Worm (Caenorhabditis elegans) whole organism, early embryonic: ENCODE results near the gene srg-66.

Experiments used
- aly-1 ChIP-seq: sonication (generic microtip); optimal IDR thresholded peaks from 2 replicates; lab custom pipeline; 2016; ENCODE audit warnings: missing genetic modification characterization, missing compliant biosample characterization
- ama-1 ChIP-seq: fragments of 150-350 bp; optimal IDR thresholded peaks from 2 replicates; lab custom pipeline; 2014
- ceh-36 ChIP-seq: sonication (generic microtip); optimal IDR thresholded peaks from 2 replicates; lab custom pipeline; 2016; ENCODE audit warnings: missing genetic modification characterization, inconsistent platforms, missing compliant biosample characterization
- ets-7 ChIP-seq: sonication (generic microtip); optimal IDR thresholded peaks from 2 replicates; lab custom pipeline; 2016; ENCODE audit warnings: missing genotype, missing genetic modification characterization, missing compliant biosample characterization
- flt-1 ChIP-seq: fragments of 200-800 bp; sonication (Bioruptor generic); IDR thresholded peaks from 2 replicates; pipeline ENCODE4 v1.3.6; 2022; ENCODE audit warnings: missing genetic modification characterization, missing compliant biosample characterization
- hmg-4 ChIP-seq: fragments of 200-800 bp; sonication (Bioruptor generic); optimal IDR thresholded peaks from 2 replicates; lab custom pipeline; 2018; ENCODE audit warnings: mild to moderate bottlenecking, missing genetic modification characterization, missing compliant biosample characterization
- pes-1 ChIP-seq: fragments of 200-800 bp; sonication (Bioruptor generic); IDR thresholded peaks from 2 replicates; pipeline ENCODE4 v1.3.6; 2022; ENCODE audit warnings: missing genetic modification reagents, missing genetic modification characterization, missing compliant biosample characterization
- scrt-1 ChIP-seq: fragments of 200-800 bp; sonication (Bioruptor generic); IDR thresholded peaks from 2 replicates; pipeline ENCODE4 v1.3.6; 2022; ENCODE audit warnings: missing genetic modification characterization, missing compliant biosample characterization
- sea-1 ChIP-seq: fragments of 200-800 bp; sonication (Bioruptor generic); conservative IDR thresholded peaks from 2 replicates; pipeline ENCODE4 v1.3.6; 2022; ENCODE audit warnings: missing genetic modification characterization, missing compliant biosample characterization
- tbx-11 ChIP-seq: fragments of 200-800 bp; sonication (Bioruptor generic); IDR thresholded peaks from 2 replicates; pipeline ENCODE4 v1.3.6; 2022; ENCODE audit warnings: missing genetic modification characterization, missing compliant biosample characterization
- tra-4 ChIP-seq: sonication (generic microtip); optimal IDR thresholded peaks from 2 replicates; lab custom pipeline; 2017; ENCODE audit warnings: missing genetic modification characterization, missing compliant biosample characterization

ce11 chrV:5482315-5482714 lies at the start of gene srg-66:
- no peak for TF ChIP-seq scrt-1 (GFP tag; lab: Robert Waterston, UW)
- TF ChIP-seq sea-1 (GFP tag; lab: Robert Waterston, UW), result no peak
- TF ChIP-seq ama-1 (lab: Kevin White, UChicago), result no peak
- TF ChIP-seq flt-1 (GFP tag; lab: Robert Waterston, UW), result no peak
- no peak for TF ChIP-seq ets-7
- TF ChIP-seq pes-1, result no peak
- TF ChIP-seq tbx-11 (GFP tag; lab: Robert Waterston, UW), result no peak
- TF ChIP-seq hmg-4, result no peak
- no peak for TF ChIP-seq tra-4
- no peak for TF ChIP-seq ceh-36 (tag; lab: Kevin White, UChicago)
- no peak for TF ChIP-seq aly-1
